Worm (Caenorhabditis elegans) whole organism, L2 larva: Measurements from ENCODE around the gene far-3.

Source experiments
- aly-2 ChIP-seq: fragments of 150-350 bp; optimal IDR thresholded peaks from 2 replicates; lab custom pipeline; 2014; ENCODE audit warnings: missing biosample characterization, missing genetic modification characterization
- blmp-1 ChIP-seq: sonication (generic microtip); optimal IDR thresholded peaks from 2 replicates; lab custom pipeline; 2017; ENCODE audit warnings: missing genetic modification characterization, mild to moderate bottlenecking, missing compliant biosample characterization, antibody characterized with exemption, moderate library complexity; ENCODE audit not compliant: insufficient read depth
- crh-2 ChIP-seq: sonication (generic microtip); optimal IDR thresholded peaks from 2 replicates; lab custom pipeline; 2017; ENCODE audit warnings: missing biosample characterization, missing genetic modification characterization
- egl-27 ChIP-seq: sonication (generic microtip); optimal IDR thresholded peaks from 3 replicates; lab custom pipeline; 2017; ENCODE audit warnings: missing biosample characterization, missing genetic modification reagents, missing genetic modification characterization
- elt-3 ChIP-seq: sonication (generic microtip); optimal IDR thresholded peaks from 2 replicates; lab custom pipeline; 2017; ENCODE audit warnings: missing biosample characterization, missing genetic modification characterization
- lin-13 ChIP-seq: fragments of 150-350 bp; optimal IDR thresholded peaks from 2 replicates; lab custom pipeline; 2014; ENCODE audit warnings: missing biosample characterization, missing genetic modification reagents, missing genetic modification characterization
- lsy-2 ChIP-seq, 2 experiments: fragments of 150-350 bp in 1 of 2; sonication (generic microtip) in 1 of 2; optimal IDR thresholded peaks; 2 replicates each; lab custom pipeline; 2014 to 2017; ENCODE audit warnings: missing biosample characterization in 2 of 2, missing genetic modification characterization in 2 of 2
- nhr-11 ChIP-seq: fragments of 150-350 bp; optimal IDR thresholded peaks from 2 replicates; lab custom pipeline; 2014; ENCODE audit warnings: missing biosample characterization, missing genetic modification characterization
- nhr-237 ChIP-seq: fragments of 150-350 bp; optimal IDR thresholded peaks from 2 replicates; lab custom pipeline; 2014; ENCODE audit warnings: missing biosample characterization, missing genetic modification characterization
- nhr-25 ChIP-seq: fragments of 150-350 bp; sonication (generic microtip); optimal IDR thresholded peaks from 3 replicates; lab custom pipeline; 2014; ENCODE audit warnings: missing biosample characterization, missing genetic modification characterization
- ztf-4 ChIP-seq: fragments of 150-350 bp; optimal IDR thresholded peaks from 2 replicates; lab custom pipeline; 2014; ENCODE audit warnings: missing biosample characterization, missing genetic modification characterization

DNA sequence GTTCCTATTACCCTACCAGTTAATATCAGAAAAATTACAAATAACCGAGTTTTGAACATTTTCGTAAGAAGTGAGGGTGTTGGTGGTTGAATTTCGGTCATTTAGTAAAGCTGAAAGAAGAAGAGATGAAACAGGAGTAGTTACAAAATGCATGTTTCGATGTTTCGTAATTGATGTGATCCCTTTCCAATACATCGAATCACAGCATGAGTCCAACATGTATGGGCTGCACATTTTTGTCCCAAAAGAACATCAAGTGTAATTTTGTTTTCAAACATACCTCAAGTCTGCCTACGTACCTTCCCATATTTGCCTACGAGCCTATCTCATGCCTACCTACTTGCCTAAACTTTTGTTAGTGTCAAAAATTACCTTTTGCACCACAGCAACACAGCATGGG lies 39.1 kb upstream of the far-3 start, which contains the start of gene W07G4.2:
- TF ChIP-seq ztf-4 (tag; lab: Kevin White, UChicago) (no peak), nhr-25 (tag; lab: Kevin White, UChicago) (no peak), lsy-2 (tag; optimal IDR thresholded peaks at IDR 0.05; lab: Kevin White, UChicago) (no peak), nhr-11 (tag; lab: Kevin White, UChicago) (no peak), blmp-1 (tag; lab: Kevin White, UChicago) (no peak), aly-2 (tag; lab: Kevin White, UChicago) (no peak), crh-2 (tag; lab: Kevin White, UChicago) (no peak), nhr-237 (tag; lab: Kevin White, UChicago) (no peak), egl-27 (no peak), lin-13 (GFP tag; lab: Kevin White, UChicago) (no peak), elt-3 (tag; lab: Kevin White, UChicago) (no peak)
